Fruit fly (Drosophila melanogaster) whole organism, embryonic: ENCODE results near the gene frj.

Source experiments
- Abd-B ChIP-seq: fragments of 200-800 bp; sonication (Bioruptor generic); optimal IDR thresholded peaks from 2 replicates; lab custom pipeline; 2018; ENCODE audit warnings: missing biosample characterization, mild to moderate bottlenecking, missing genetic modification characterization, moderate library complexity
- B-H2 ChIP-seq: fragments of 200-800 bp; sonication (Bioruptor generic); optimal IDR thresholded peaks from 2 replicates; lab custom pipeline; 2018; ENCODE audit warnings: missing biosample characterization, mild to moderate bottlenecking, missing genetic modification characterization
- Bgb ChIP-seq: fragments of 200-800 bp; sonication (Bioruptor generic); IDR thresholded peaks from 2 replicates; pipeline ENCODE4 v1.3.6; 2022; ENCODE audit warnings: missing biosample characterization, missing genetic modification characterization; ENCODE audit not compliant: partially characterized antibody
- Bteb2 ChIP-seq: fragments of 200-800 bp; sonication (Bioruptor generic); optimal IDR thresholded peaks from 2 replicates; lab custom pipeline; 2016; ENCODE audit warnings: missing biosample characterization, missing genetic modification characterization
- C15 ChIP-seq: fragments of 200-800 bp; sonication (Bioruptor generic); IDR thresholded peaks from 3 replicates; pipeline ENCODE4 v1.3.6; 2022; ENCODE audit warnings: missing biosample characterization, missing genetic modification characterization
- CG10267 ChIP-seq: fragments of 200-800 bp; sonication (Bioruptor generic); optimal IDR thresholded peaks from 2 replicates; lab custom pipeline; 2018; ENCODE audit warnings: missing biosample characterization, mild to moderate bottlenecking, missing genetic modification characterization, moderate library complexity
- CG11504 ChIP-seq: fragments of 200-800 bp; sonication (Bioruptor generic); optimal IDR thresholded peaks from 3 replicates; lab custom pipeline; 2019; ENCODE audit warnings: missing biosample characterization, mild to moderate bottlenecking, missing genetic modification characterization, moderate library complexity
- CG12942 ChIP-seq: fragments of 200-800 bp; sonication (Bioruptor generic); optimal IDR thresholded peaks from 3 replicates; lab custom pipeline; 2016; ENCODE audit warnings: missing biosample characterization, missing genetic modification characterization
- CG14014 ChIP-seq: fragments of 200-800 bp; sonication (Bioruptor generic); IDR thresholded peaks from 2 replicates; pipeline ENCODE4 v1.3.6; 2022; ENCODE audit warnings: missing biosample characterization, missing genetic modification characterization
- CG14441 ChIP-seq: fragments of 200-800 bp; sonication (Bioruptor generic); IDR thresholded peaks from 2 replicates; pipeline ENCODE4 v1.3.6; 2022; ENCODE audit warnings: missing biosample characterization, missing genetic modification characterization
- CG14667 ChIP-seq: fragments of 200-800 bp; sonication (Bioruptor generic); IDR thresholded peaks from 2 replicates; pipeline ENCODE4 v1.3.6; 2022; ENCODE audit warnings: missing biosample characterization, missing genetic modification characterization
- CG14860 ChIP-seq: fragments of 200-800 bp; sonication (Bioruptor generic); IDR thresholded peaks from 3 replicates; pipeline ENCODE4 v1.3.6; 2022; ENCODE audit warnings: missing biosample characterization, missing genetic modification characterization; ENCODE audit not compliant: partially characterized antibody
- CG1602 ChIP-seq: fragments of 200-800 bp; sonication (Bioruptor generic); optimal IDR thresholded peaks from 3 replicates; lab custom pipeline; 2016; ENCODE audit warnings: missing biosample characterization, missing genetic modification characterization
- CG1832 ChIP-seq: fragments of 200-800 bp; sonication (Bioruptor generic); optimal IDR thresholded peaks from 2 replicates; lab custom pipeline; 2017; ENCODE audit warnings: missing biosample characterization, mild to moderate bottlenecking, missing genetic modification characterization, inconsistent platforms
- CG3838 ChIP-seq: fragments of 200-800 bp; sonication (Bioruptor generic); optimal IDR thresholded peaks from 3 replicates; lab custom pipeline; 2016; ENCODE audit warnings: missing biosample characterization, missing genetic modification characterization
- CG4707 ChIP-seq: fragments of 200-800 bp; sonication (Bioruptor generic); optimal IDR thresholded peaks from 2 replicates; lab custom pipeline; 2018; ENCODE audit warnings: missing biosample characterization, mild to moderate bottlenecking, missing genetic modification characterization, moderate library complexity
- CG6175 ChIP-seq: fragments of 200-800 bp; sonication (Bioruptor generic); IDR thresholded peaks from 3 replicates; pipeline ENCODE4 v1.3.6; 2022; ENCODE audit warnings: missing biosample characterization, missing genetic modification characterization
- CG6254 ChIP-seq: fragments of 200-800 bp; sonication (Bioruptor generic); optimal IDR thresholded peaks from 3 replicates; lab custom pipeline; 2017; ENCODE audit warnings: mild to moderate bottlenecking, missing biosample characterization, missing genetic modification reagents, missing genetic modification characterization
- CG7928 ChIP-seq: fragments of 200-800 bp; sonication (Bioruptor generic); optimal IDR thresholded peaks from 2 replicates; lab custom pipeline; 2017; ENCODE audit warnings: missing biosample characterization, mild to moderate bottlenecking, missing genetic modification characterization
- CG8388 ChIP-seq: fragments of 200-800 bp; sonication (Bioruptor generic); optimal IDR thresholded peaks from 2 replicates; lab custom pipeline; 2019; ENCODE audit warnings: missing biosample characterization, mild to moderate bottlenecking, missing genetic modification characterization, moderate library complexity
- Dfd ChIP-seq, 2 experiments: fragments of >200 bp; optimal IDR thresholded peaks; 2 replicates each; lab custom pipeline; 2017; ENCODE audit warnings: missing biosample characterization in 2 of 2, missing genetic modification characterization in 2 of 2
- Dp ChIP-seq: fragments of 200-800 bp; sonication (Bioruptor generic); optimal IDR thresholded peaks from 2 replicates; lab custom pipeline; 2018; ENCODE audit warnings: missing biosample characterization, mild to moderate bottlenecking, missing genetic modification characterization, moderate library complexity
- E2f1 ChIP-seq: fragments of 200-800 bp; sonication (Bioruptor generic); IDR thresholded peaks from 2 replicates; pipeline ENCODE4 v1.3.6; 2022; ENCODE audit warnings: missing biosample characterization, missing genetic modification characterization
- HLH4C ChIP-seq: fragments of 200-800 bp; sonication (Bioruptor generic); IDR thresholded peaks from 3 replicates; pipeline ENCODE4 v1.3.6; 2022; ENCODE audit warnings: missing biosample characterization, missing genetic modification characterization; ENCODE audit not compliant: partially characterized antibody
- Mad ChIP-seq: fragments of 200-800 bp; sonication (Bioruptor generic); optimal IDR thresholded peaks from 2 replicates; lab custom pipeline; 2016; ENCODE audit warnings: missing biosample characterization, missing genetic modification characterization
- Pdp1 ChIP-seq, 2 experiments: fragments of 200-800 bp; sonication (Bioruptor generic); optimal IDR thresholded peaks; 3 replicates each; lab custom pipeline; 2016; ENCODE audit warnings: missing biosample characterization in 2 of 2, missing genetic modification characterization in 2 of 2, mild to moderate bottlenecking in 1 of 2, moderate library complexity in 1 of 2
- Stat92E ChIP-seq, 3 experiments: fragments of >200 bp in 2 of 3; fragments of 200-800 bp in 1 of 3; sonication (Bioruptor generic) in 1 of 3; optimal IDR thresholded peaks; 2 replicates each; lab custom pipeline; 2017 to 2019; ENCODE audit warnings: missing biosample characterization in 3 of 3, missing genetic modification characterization in 3 of 3, mild to moderate bottlenecking in 1 of 3, moderate library complexity in 1 of 3
- Tbp ChIP-seq: fragments of >200 bp; optimal IDR thresholded peaks from 2 replicates; lab custom pipeline; 2018; ENCODE audit warnings: missing biosample characterization, missing genetic modification characterization
- Trl ChIP-seq, 3 experiments: fragments of >200 bp in 2 of 3; fragments of 200-800 bp in 1 of 3; sonication (Bioruptor generic) in 1 of 3; optimal IDR thresholded peaks; 2 replicates in 1 of 3; 3 replicates in 2 of 3; lab custom pipeline; 2016 to 2017; ENCODE audit warnings: missing biosample characterization in 1 of 3, missing genetic modification characterization in 1 of 3
- dan ChIP-seq: fragments of 200-800 bp; sonication (Bioruptor generic); IDR thresholded peaks from 2 replicates; pipeline ENCODE4 v1.3.6; 2022; ENCODE audit warnings: missing biosample characterization, missing genetic modification characterization
- exex ChIP-seq: fragments of 200-800 bp; sonication (Bioruptor generic); optimal IDR thresholded peaks from 4 replicates; lab custom pipeline; 2018; ENCODE audit warnings: missing biosample characterization, mild to moderate bottlenecking, missing genetic modification characterization, moderate library complexity
- fd3F ChIP-seq: fragments of 200-800 bp; sonication (Bioruptor generic); optimal IDR thresholded peaks from 2 replicates; lab custom pipeline; 2018; ENCODE audit warnings: missing biosample characterization, mild to moderate bottlenecking, missing genetic modification characterization, moderate library complexity
- ftz-f1 ChIP-seq: fragments of 200-800 bp; sonication (Bioruptor generic); optimal IDR thresholded peaks from 2 replicates; lab custom pipeline; 2016; ENCODE audit warnings: missing biosample characterization, missing genetic modification characterization
- gce ChIP-seq: fragments of 200-800 bp; sonication (Bioruptor generic); IDR thresholded peaks from 3 replicates; pipeline ENCODE4 v1.3.6; 2022; ENCODE audit warnings: missing biosample characterization, missing genetic modification characterization
- her ChIP-seq: fragments of 200-800 bp; sonication (Bioruptor generic); optimal IDR thresholded peaks from 2 replicates; lab custom pipeline; 2016; ENCODE audit warnings: missing biosample characterization, missing genetic modification characterization
- hkb ChIP-seq, 2 experiments: fragments of 200-800 bp in 1 of 2; fragments of >200 bp in 1 of 2; sonication (Bioruptor generic) in 1 of 2; IDR thresholded peaks in 1 of 2; optimal IDR thresholded peaks in 1 of 2; 2 replicates each; pipeline versions ENCODE4 v1.3.6 to Lab custom; 2017 to 2022; ENCODE audit warnings: missing biosample characterization in 1 of 2, missing genetic modification characterization in 1 of 2
- klu ChIP-seq: fragments of 200-800 bp; sonication (Bioruptor generic); IDR thresholded peaks from 2 replicates; pipeline ENCODE4 v1.3.6; 2022; ENCODE audit warnings: missing biosample characterization, missing genetic modification characterization
- lov ChIP-seq, 2 experiments: fragments of 200-800 bp in 1 of 2; fragments of >200 bp in 1 of 2; sonication (Bioruptor generic) in 1 of 2; IDR thresholded peaks in 1 of 2; optimal IDR thresholded peaks in 1 of 2; 2 replicates in 1 of 2; 3 replicates in 1 of 2; pipeline versions ENCODE4 v1.3.6 to Lab custom; 2017 to 2022; ENCODE audit warnings: missing biosample characterization in 1 of 2, missing genetic modification characterization in 1 of 2
- maf-S ChIP-seq: fragments of 200-800 bp; sonication (Bioruptor generic); optimal IDR thresholded peaks from 2 replicates; lab custom pipeline; 2016; ENCODE audit warnings: missing biosample characterization, missing genetic modification characterization
- nerfin-2 ChIP-seq: fragments of 200-800 bp; sonication (Bioruptor generic); IDR thresholded peaks from 2 replicates; pipeline ENCODE4 v1.3.6; 2022; ENCODE audit warnings: missing biosample characterization, missing genetic modification characterization; ENCODE audit not compliant: partially characterized antibody
- org-1 ChIP-seq: fragments of 200-800 bp; sonication (Bioruptor generic); optimal IDR thresholded peaks from 2 replicates; lab custom pipeline; 2017; ENCODE audit warnings: missing biosample characterization, missing genetic modification characterization
- pfk ChIP-seq: fragments of 200-800 bp; sonication (Bioruptor generic); optimal IDR thresholded peaks from 2 replicates; lab custom pipeline; 2018; ENCODE audit warnings: missing biosample characterization, mild to moderate bottlenecking, missing genetic modification characterization, moderate library complexity
- repo ChIP-seq: fragments of 200-800 bp; sonication (Bioruptor generic); optimal IDR thresholded peaks from 2 replicates; lab custom pipeline; 2016; ENCODE audit warnings: missing biosample characterization, missing genetic modification characterization
- tll ChIP-seq, 2 experiments: fragments of 200-800 bp in 1 of 2; fragments of >200 bp in 1 of 2; sonication (Bioruptor generic) in 1 of 2; optimal IDR thresholded peaks; 2 replicates each; lab custom pipeline; 2017 to 2019; ENCODE audit warnings: missing biosample characterization in 2 of 2, missing genetic modification characterization in 2 of 2, mild to moderate bottlenecking in 1 of 2, moderate library complexity in 1 of 2
- trh ChIP-seq: fragments of 200-800 bp; sonication (Bioruptor generic); optimal IDR thresholded peaks from 2 replicates; lab custom pipeline; 2016; ENCODE audit warnings: missing biosample characterization, missing genetic modification characterization
- unc-4 ChIP-seq: fragments of 200-800 bp; sonication (Bioruptor generic); IDR thresholded peaks from 2 replicates; pipeline ENCODE4 v1.3.6; 2022; ENCODE audit warnings: missing biosample characterization, missing genetic modification characterization; ENCODE audit not compliant: partially characterized antibody
- vnd ChIP-seq: fragments of 200-800 bp; sonication (Bioruptor generic); IDR thresholded peaks from 3 replicates; pipeline ENCODE4 v1.3.6; 2022; ENCODE audit warnings: missing biosample characterization, missing genetic modification characterization; ENCODE audit not compliant: partially characterized antibody

frj gene

DNA sequence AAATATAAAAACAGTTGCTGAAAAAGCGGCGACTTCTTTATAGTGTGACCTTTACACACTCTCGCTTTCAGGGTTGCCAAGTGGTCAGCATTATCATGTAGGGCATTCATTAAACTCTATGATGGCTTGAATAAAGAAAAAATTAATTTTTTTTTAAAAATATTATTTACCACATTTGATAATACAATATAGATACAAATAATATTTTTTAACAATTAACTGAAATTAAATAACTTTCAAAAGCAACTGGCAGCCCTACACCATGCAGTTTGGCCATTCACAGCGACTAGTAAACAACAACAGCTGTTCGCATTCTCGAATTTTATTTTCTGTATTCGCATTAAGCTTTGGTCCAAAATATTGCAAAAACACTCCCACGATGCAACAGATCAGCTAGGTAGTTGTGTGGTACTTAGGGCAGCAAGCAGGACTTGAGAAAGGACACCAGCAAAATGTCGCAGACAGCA is 35.0 kb downstream of the frj start, which contains the start of the genes Phf5a and CG31638 (continued):
- TF ChIP-seq unc-4: peak; percentile 39; the same call in 1 of the 2 replicates
- TF ChIP-seq CG4707 (GFP tag; lab: Kevin White, UChicago): peak; percentile 49
- no peak for TF ChIP-seq CG11504 (tag; lab: Kevin White, UChicago)
- peak; percentile 61 for TF ChIP-seq maf-S (GFP tag; lab: Kevin White, UChicago)
- no peak for TF ChIP-seq ftz-f1 (GFP tag; lab: Kevin White, UChicago)
- TF ChIP-seq pfk (GFP tag; lab: Kevin White, UChicago): peak; percentile 52
- TF ChIP-seq org-1 (GFP tag; lab: Kevin White, UChicago): peak; percentile 63
- peak; percentile 90 for TF ChIP-seq CG6254 (GFP tag; lab: Kevin White, UChicago)
- TF ChIP-seq nerfin-2: no peak
- TF ChIP-seq hkb (optimal IDR thresholded peaks at IDR 0.05; lab: Kevin White, UChicago): no peak
- TF ChIP-seq hkb (GFP tag; IDR thresholded peaks at IDR 0.05; lab: Robert Waterston, UW): peak; percentile 73
- TF ChIP-seq dan (GFP tag; lab: Robert Waterston, UW): peak; percentile 88
- TF ChIP-seq CG14860: no peak
- peak; percentile 14 to 87 for TF ChIP-seq Pdp1 (GFP tag; optimal IDR thresholded peaks at IDR 0.05; lab: Kevin White, UChicago)
- TF ChIP-seq her (GFP tag; lab: Kevin White, UChicago): no peak
- TF ChIP-seq CG10267 (tag; lab: Kevin White, UChicago): peak; percentile 93
- no peak for TF ChIP-seq CG3838 (GFP tag; lab: Kevin White, UChicago)
- peak; percentile 73 for TF ChIP-seq CG7928
- TF ChIP-seq CG14441 (GFP tag; lab: Robert Waterston, UW): peak; percentile 98
- TF ChIP-seq trh (GFP tag; lab: Kevin White, UChicago): peak; percentile 44
- no peak; the same call in 1 of the 2 replicates for TF ChIP-seq Bgb (GFP tag; lab: Robert Waterston, UW)
- TF ChIP-seq E2f1 (GFP tag; lab: Robert Waterston, UW): peak; percentile 98
- TF ChIP-seq C15: peak; percentile 93
- no peak for TF ChIP-seq CG1832
- peak; percentile 96 for TF ChIP-seq CG8388 (GFP tag; lab: Kevin White, UChicago)
- peak in 1 of 2 experiments; percentile 46 for TF ChIP-seq tll (GFP tag; optimal IDR thresholded peaks at IDR 0.05; lab: Kevin White, UChicago)
- TF ChIP-seq CG14014 (GFP tag; lab: Robert Waterston, UW): peak; percentile 92
- TF ChIP-seq CG14667: peak; percentile 97
- no peak for TF ChIP-seq Dfd (GFP tag; optimal IDR thresholded peaks at IDR 0.05; lab: Kevin White, UChicago)
- peak; percentile 91 for TF ChIP-seq Abd-B
- no peak for TF ChIP-seq Bteb2 (GFP tag; lab: Kevin White, UChicago)
- TF ChIP-seq Tbp (GFP tag; lab: Kevin White, UChicago): no peak
- peak; percentile 62 for TF ChIP-seq B-H2 (GFP tag; lab: Kevin White, UChicago)
- peak; percentile 27 for TF ChIP-seq Dp (GFP tag; lab: Kevin White, UChicago)
- TF ChIP-seq CG12942: peak; percentile 93
- TF ChIP-seq Mad (GFP tag; lab: Kevin White, UChicago): no peak
- TF ChIP-seq fd3F (GFP tag; lab: Kevin White, UChicago): peak; percentile 59
- peak; percentile 95 for TF ChIP-seq gce (GFP tag; lab: Robert Waterston, UW)
- TF ChIP-seq HLH4C (GFP tag; lab: Robert Waterston, UW): no peak
- no peak for TF ChIP-seq repo (GFP tag; lab: Kevin White, UChicago)
- peak; percentile 95 for TF ChIP-seq CG1602 (GFP tag; lab: Kevin White, UChicago)
- no peak for TF ChIP-seq lov (optimal IDR thresholded peaks at IDR 0.05; lab: Kevin White, UChicago)
- TF ChIP-seq lov (GFP tag; IDR thresholded peaks at IDR 0.05; lab: Robert Waterston, UW): peak; percentile 94
- TF ChIP-seq klu (GFP tag; lab: Robert Waterston, UW): 0 out of 2 replicates have a peak, but pooled peaks have one; percentile 32
- no peak for TF ChIP-seq Stat92E (GFP tag; optimal IDR thresholded peaks at IDR 0.05; lab: Kevin White, UChicago)
- TF ChIP-seq Trl (optimal IDR thresholded peaks at IDR 0.05; lab: Kevin White, UChicago): no peak
- TF ChIP-seq Trl (GFP tag; optimal IDR thresholded peaks at IDR 0.05; lab: Kevin White, UChicago): peak; percentile 30
- no peak for TF ChIP-seq vnd (GFP tag; lab: Robert Waterston, UW)
- peak; percentile 94 for TF ChIP-seq CG6175 (GFP tag; lab: Robert Waterston, UW)
- TF ChIP-seq exex (tag; lab: Kevin White, UChicago): peak; percentile 82
